Fruit fly (Drosophila melanogaster) whole organism, embryonic: ENCODE results near the gene Ppm1.

Experiments
- CG10543 ChIP-seq: fragments of 200-800 bp; sonication (Bioruptor generic); optimal IDR thresholded peaks from 3 replicates; lab custom pipeline; 2017; ENCODE audit warnings: missing biosample characterization, mild to moderate bottlenecking, missing genetic modification characterization, moderate library complexity
- CG3838 ChIP-seq: fragments of 200-800 bp; sonication (Bioruptor generic); optimal IDR thresholded peaks from 3 replicates; lab custom pipeline; 2016; ENCODE audit warnings: missing biosample characterization, missing genetic modification characterization
- CG6654 ChIP-seq: fragments of 200-800 bp; sonication (Bioruptor generic); optimal IDR thresholded peaks from 2 replicates; lab custom pipeline; 2017; ENCODE audit warnings: missing biosample characterization, mild to moderate bottlenecking, missing genetic modification characterization
- Hand ChIP-seq: fragments of 200-800 bp; sonication (Bioruptor generic); optimal IDR thresholded peaks from 2 replicates; lab custom pipeline; 2017; ENCODE audit warnings: mild to moderate bottlenecking, missing biosample characterization, missing genetic modification reagents, missing genetic modification characterization
- Nf-YB ChIP-seq: fragments of 200-800 bp; sonication (Bioruptor generic); optimal IDR thresholded peaks from 3 replicates; lab custom pipeline; 2019; ENCODE audit warnings: missing biosample characterization, mild to moderate bottlenecking, missing genetic modification characterization, moderate library complexity
- al ChIP-seq: fragments of 200-800 bp; sonication (Bioruptor generic); IDR thresholded peaks from 2 replicates; pipeline ENCODE4 v1.3.6; 2022; ENCODE audit warnings: missing biosample characterization, missing genetic modification characterization
- cas ChIP-seq: fragments of 200-800 bp; sonication (Bioruptor generic); IDR thresholded peaks from 2 replicates; pipeline ENCODE4 v1.3.6; 2022; ENCODE audit warnings: missing biosample characterization, missing genetic modification characterization
- psq ChIP-seq: fragments of 200-800 bp; sonication (Bioruptor generic); optimal IDR thresholded peaks from 2 replicates; lab custom pipeline; 2017; ENCODE audit warnings: missing biosample characterization, missing genetic modification characterization
- pzg ChIP-seq: fragments of 200-800 bp; sonication (Bioruptor generic); optimal IDR thresholded peaks from 3 replicates; lab custom pipeline; 2018; ENCODE audit warnings: missing biosample characterization, mild to moderate bottlenecking, missing genetic modification characterization, moderate library complexity
- sna ChIP-seq: fragments of 200-800 bp; sonication (Bioruptor generic); IDR thresholded peaks from 2 replicates; pipeline ENCODE4 v1.3.6; 2022; ENCODE audit warnings: missing biosample characterization, missing genetic modification characterization; ENCODE audit not compliant: partially characterized antibody
- unc-4 ChIP-seq: fragments of 200-800 bp; sonication (Bioruptor generic); IDR thresholded peaks from 2 replicates; pipeline ENCODE4 v1.3.6; 2022; ENCODE audit warnings: missing biosample characterization, missing genetic modification characterization; ENCODE audit not compliant: partially characterized antibody

- TF ChIP-seq Hand (GFP tag; lab: Kevin White, UChicago) (no peak), psq (GFP tag; lab: Kevin White, UChicago) (no peak), CG10543 (GFP tag; lab: Kevin White, UChicago) (no peak), CG3838 (GFP tag; lab: Kevin White, UChicago) (no peak), cas (GFP tag; lab: Robert Waterston, UW) (no peak), sna (GFP tag; lab: Robert Waterston, UW) (no peak), Nf-YB (GFP tag; lab: Kevin White, UChicago) (no peak), pzg (GFP tag; lab: Kevin White, UChicago) (no peak), CG6654 (no peak), al (GFP tag; lab: Robert Waterston, UW) (no peak), unc-4 (GFP tag; lab: Robert Waterston, UW) (no peak)
These were observed 29.3 kb upstream of the Ppm1 start for dm6 chr3L:551844-552243.
